Fruit fly (Drosophila melanogaster): ENCODE results near the gene aly.
A peak's percentile ranks its signal among the peaks of the same experiment; 100 is the strongest.

The aly gene

dm6 chr3L:3060054-3060979 lies 34.0 kb upstream of the aly start (continued):
- TF ChIP-seq CG12236 (GFP tag; optimal IDR thresholded peaks at IDR 0.05) (peak; percentile 98), NC2α (GFP tag; optimal IDR thresholded peaks at IDR 0.05) (peak; percentile 98), HHEX (GFP tag; optimal IDR thresholded peaks at IDR 0.05) (peak; percentile 99), tgo (GFP tag; IDR thresholded peaks at IDR 0.05) (peak; percentile 99), CG14667 (GFP tag; IDR thresholded peaks at IDR 0.05) (peak; percentile 99), Hey (tag; optimal IDR thresholded peaks at IDR 0.05) (peak; percentile 93), Neu2 (GFP tag; optimal IDR thresholded peaks at IDR 0.05; ENCODE audit: borderline replicate concordance) (peak; percentile 95), CG4854 (GFP tag; optimal IDR thresholded peaks at IDR 0.05) (peak; percentile 97), CG6254 (GFP tag; optimal IDR thresholded peaks at IDR 0.05) (peak; percentile 91), CG17359 (tag; optimal IDR thresholded peaks at IDR 0.05) (peak; percentile 99), cwo (GFP tag; optimal IDR thresholded peaks at IDR 0.05) (peak; percentile 97), schlank (tag; optimal IDR thresholded peaks at IDR 0.05) (peak; percentile 98), Fer1 (GFP tag; optimal IDR thresholded peaks at IDR 0.05) (peak; percentile 98), bbx (GFP tag; IDR thresholded peaks at IDR 0.05; ENCODE audit: partially characterized antibody) (no peak), bowl (GFP tag; IDR thresholded peaks at IDR 0.05) (peak; percentile 98), Elba2 (GFP tag; optimal IDR thresholded peaks at IDR 0.05) (peak; percentile 88), Dfd (GFP tag; optimal IDR thresholded peaks at IDR 0.05) (peak in 1 of 2 experiments; percentile 50), CG15011 (GFP tag; optimal IDR thresholded peaks at IDR 0.05) (peak; percentile 97), abd-A (tag; optimal IDR thresholded peaks at IDR 0.05) (peak; percentile 72), her (GFP tag; optimal IDR thresholded peaks at IDR 0.05) (peak; percentile 97), kni (GFP tag; optimal IDR thresholded peaks at IDR 0.05) (peak; percentile 92), CG8478 (optimal IDR thresholded peaks at IDR 0.05) (no peak), CG6689 (GFP tag; IDR thresholded peaks at IDR 0.05) (peak; percentile 99), HLH4C (GFP tag; IDR thresholded peaks at IDR 0.05; ENCODE audit: partially characterized antibody) (no peak), zf30C (GFP tag; optimal IDR thresholded peaks at IDR 0.05) (no peak), YL-1 (GFP tag; optimal IDR thresholded peaks at IDR 0.05) (peak; percentile 87), CG5245 (GFP tag; optimal IDR thresholded peaks at IDR 0.05) (peak; percentile 98), vvl (GFP tag; IDR thresholded peaks at IDR 0.05) (peak; percentile 99), CG12659 (GFP tag; optimal IDR thresholded peaks at IDR 0.05) (peak; percentile 99), wek (GFP tag; optimal IDR thresholded peaks at IDR 0.05) (peak; percentile 93), CG11723 (GFP tag; optimal IDR thresholded peaks at IDR 0.05) (peak; percentile 99), sob (GFP tag; IDR thresholded peaks at IDR 0.05) (peak; percentile 99), lilli (GFP tag; optimal IDR thresholded peaks at IDR 0.05) (peak; percentile 99), C15 (GFP tag; IDR thresholded peaks at IDR 0.05) (peak; percentile 98), aop (GFP tag; IDR thresholded peaks at IDR 0.05) (peak; percentile 97), CG18476 (GFP tag; optimal IDR thresholded peaks at IDR 0.05) (peak; percentile 97), CG18619 (GFP tag; optimal IDR thresholded peaks at IDR 0.05) (peak; percentile 99), CG16813 (GFP tag; IDR thresholded peaks at IDR 0.05; ENCODE audit: partially characterized antibody) (no peak), CG1832 (GFP tag; optimal IDR thresholded peaks at IDR 0.05) (peak; percentile 58), sens (GFP tag) (peak; percentile 100), D (optimal IDR thresholded peaks at IDR 0.05) (peak; percentile 1), D (GFP tag; optimal IDR thresholded peaks at IDR 0.05) (peak; percentile 97), gce (GFP tag; IDR thresholded peaks at IDR 0.05) (peak; percentile 99), CG31441 (GFP tag; IDR thresholded peaks at IDR 0.05) (peak; percentile 95), zen2 (GFP tag; IDR thresholded peaks at IDR 0.05; ENCODE audit: partially characterized antibody) (no peak), jumu (GFP tag; optimal IDR thresholded peaks at IDR 0.05) (peak; percentile 99), CG12299 (tag; optimal IDR thresholded peaks at IDR 0.05) (peak; percentile 93), CG34224 (GFP tag; IDR thresholded peaks at IDR 0.05; ENCODE audit: partially characterized antibody) (0 out of 3 replicates have a peak, but pooled peaks have one; percentile 12)

Measured in whole organism, embryonic.